Fruit fly (Drosophila melanogaster) whole organism, embryonic: Measurements from ENCODE around the gene CCDC53.
A peak's percentile ranks its signal among the peaks of the same experiment; 100 is the strongest.

Source experiments
- Bteb2 ChIP-seq: fragments of 200-800 bp; sonication (Bioruptor generic); optimal IDR thresholded peaks from 2 replicates; lab custom pipeline; 2016; ENCODE audit warnings: missing biosample characterization, missing genetic modification characterization
- CG10321 ChIP-seq: fragments of 200-800 bp; sonication (Bioruptor generic); IDR thresholded peaks from 2 replicates; pipeline ENCODE4 v1.3.6; 2022; ENCODE audit warnings: missing biosample characterization, missing genetic modification characterization
- CG10565 ChIP-seq: fragments of 200-800 bp; sonication (Bioruptor generic); optimal IDR thresholded peaks from 3 replicates; lab custom pipeline; 2016; ENCODE audit warnings: missing biosample characterization, mild to moderate bottlenecking, missing genetic modification characterization
- CG11247 ChIP-seq: fragments of 200-800 bp; sonication (Bioruptor generic); IDR thresholded peaks from 2 replicates; pipeline ENCODE4 v1.3.6; 2022; ENCODE audit warnings: missing biosample characterization, missing genetic modification characterization
- CG12155 ChIP-seq: fragments of 200-800 bp; sonication (Bioruptor generic); optimal IDR thresholded peaks from 3 replicates; lab custom pipeline; 2016; ENCODE audit warnings: missing biosample characterization, missing genetic modification characterization
- CG13123 ChIP-seq: fragments of 200-800 bp; sonication (Bioruptor generic); optimal IDR thresholded peaks from 2 replicates; lab custom pipeline; 2016; ENCODE audit warnings: missing biosample characterization, missing genetic modification characterization
- CG14667 ChIP-seq: fragments of 200-800 bp; sonication (Bioruptor generic); IDR thresholded peaks from 2 replicates; pipeline ENCODE4 v1.3.6; 2022; ENCODE audit warnings: missing biosample characterization, missing genetic modification characterization
- CG1529 ChIP-seq: fragments of 200-800 bp; sonication (Bioruptor generic); optimal IDR thresholded peaks from 3 replicates; lab custom pipeline; 2018; ENCODE audit warnings: missing biosample characterization, missing genetic modification characterization
- CG16779 ChIP-seq: fragments of 200-800 bp; sonication (Bioruptor generic); IDR thresholded peaks from 2 replicates; pipeline ENCODE4 v1.3.6; 2022; ENCODE audit warnings: missing biosample characterization, missing genetic modification characterization
- CG16815 ChIP-seq: fragments of 200-800 bp; sonication (Bioruptor generic); optimal IDR thresholded peaks from 3 replicates; lab custom pipeline; 2017; ENCODE audit warnings: missing biosample characterization, mild to moderate bottlenecking, missing genetic modification characterization
- CG17802 ChIP-seq: fragments of 200-800 bp; sonication (Bioruptor generic); optimal IDR thresholded peaks from 2 replicates; lab custom pipeline; 2018; ENCODE audit warnings: missing biosample characterization, mild to moderate bottlenecking, missing genetic modification characterization, moderate library complexity
- CG18262 ChIP-seq: fragments of 200-800 bp; optimal IDR thresholded peaks from 3 replicates; lab custom pipeline; 2019; ENCODE audit warnings: missing biosample characterization, mild to moderate bottlenecking, missing genetic modification characterization, moderate library complexity
- CG18476 ChIP-seq: fragments of 200-800 bp; sonication (Bioruptor generic); optimal IDR thresholded peaks from 2 replicates; lab custom pipeline; 2016; ENCODE audit warnings: missing biosample characterization, mild to moderate bottlenecking, missing genetic modification characterization
- CG18764 ChIP-seq: fragments of 200-800 bp; sonication (Bioruptor generic); optimal IDR thresholded peaks from 3 replicates; lab custom pipeline; 2016; ENCODE audit warnings: missing biosample characterization, missing genetic modification characterization
- CG30020 ChIP-seq: fragments of 200-800 bp; optimal IDR thresholded peaks from 2 replicates; lab custom pipeline; 2019; ENCODE audit warnings: missing biosample characterization, mild to moderate bottlenecking, missing genetic modification characterization, moderate library complexity
- CG31441 ChIP-seq: fragments of 200-800 bp; sonication (Bioruptor generic); IDR thresholded peaks from 2 replicates; pipeline ENCODE4 v1.3.6; 2022; ENCODE audit warnings: missing biosample characterization, missing genetic modification characterization
- CG3838 ChIP-seq: fragments of 200-800 bp; sonication (Bioruptor generic); optimal IDR thresholded peaks from 3 replicates; lab custom pipeline; 2016; ENCODE audit warnings: missing biosample characterization, missing genetic modification characterization
- CG4404 ChIP-seq: fragments of 200-800 bp; sonication (Bioruptor generic); IDR thresholded peaks from 2 replicates; pipeline ENCODE4 v1.3.6; 2022; ENCODE audit warnings: missing biosample characterization, missing genetic modification characterization
- CG4820 ChIP-seq: fragments of 200-800 bp; sonication (Bioruptor generic); optimal IDR thresholded peaks from 3 replicates; lab custom pipeline; 2016; ENCODE audit warnings: missing biosample characterization, missing genetic modification characterization
- CG5180 ChIP-seq: fragments of 200-800 bp; sonication (Bioruptor generic); optimal IDR thresholded peaks from 3 replicates; lab custom pipeline; 2017; ENCODE audit warnings: missing biosample characterization, missing genetic modification characterization, mild to moderate bottlenecking, moderate library complexity, missing genetic modification reagents
- CG6175 ChIP-seq: fragments of 200-800 bp; sonication (Bioruptor generic); IDR thresholded peaks from 3 replicates; pipeline ENCODE4 v1.3.6; 2022; ENCODE audit warnings: missing biosample characterization, missing genetic modification characterization
- CG7839 ChIP-seq: fragments of 200-800 bp; sonication (Bioruptor generic); optimal IDR thresholded peaks from 3 replicates; lab custom pipeline; 2018; ENCODE audit warnings: missing biosample characterization, mild to moderate bottlenecking, missing genetic modification characterization, moderate library complexity
- CG8089 ChIP-seq: fragments of 200-800 bp; sonication (Bioruptor generic); optimal IDR thresholded peaks from 3 replicates; lab custom pipeline; 2016; ENCODE audit warnings: missing biosample characterization, missing genetic modification characterization
- CG9727 ChIP-seq: fragments of 200-800 bp; sonication (Bioruptor generic); optimal IDR thresholded peaks from 3 replicates; lab custom pipeline; 2017; ENCODE audit warnings: missing biosample characterization, mild to moderate bottlenecking, missing genetic modification characterization
- Eip74EF ChIP-seq, 2 experiments: fragments of 200-800 bp in 1 of 2; fragments of >200 bp in 1 of 2; sonication (Bioruptor generic) in 1 of 2; optimal IDR thresholded peaks; 2 replicates each; lab custom pipeline; 2017 to 2019; ENCODE audit warnings: missing biosample characterization in 2 of 2, missing genetic modification characterization in 2 of 2, mild to moderate bottlenecking in 1 of 2, moderate library complexity in 1 of 2
- Elba2 ChIP-seq: fragments of 200-800 bp; sonication (Bioruptor generic); optimal IDR thresholded peaks from 3 replicates; lab custom pipeline; 2016; ENCODE audit warnings: missing biosample characterization, missing genetic modification characterization
- Hr51 ChIP-seq, 2 experiments: fragments of 200-800 bp; sonication (Bioruptor generic); optimal IDR thresholded peaks; 2 replicates in 1 of 2; 3 replicates in 1 of 2; lab custom pipeline; 2016 to 2018; ENCODE audit warnings: missing biosample characterization in 2 of 2, missing genetic modification characterization in 2 of 2, mild to moderate bottlenecking in 1 of 2, moderate library complexity in 1 of 2
- MTF-1 ChIP-seq: fragments of 200-800 bp; sonication (Bioruptor generic); optimal IDR thresholded peaks from 2 replicates; lab custom pipeline; 2018; ENCODE audit warnings: missing biosample characterization, mild to moderate bottlenecking, missing genetic modification characterization, borderline replicate concordance
- Meics ChIP-seq: fragments of 200-800 bp; sonication (Bioruptor generic); optimal IDR thresholded peaks from 2 replicates; lab custom pipeline; 2017; ENCODE audit warnings: missing biosample characterization, mild to moderate bottlenecking, missing genetic modification characterization
- Oli ChIP-seq: fragments of 200-800 bp; sonication (Bioruptor generic); optimal IDR thresholded peaks from 2 replicates; lab custom pipeline; 2018; ENCODE audit warnings: missing biosample characterization, mild to moderate bottlenecking, missing genetic modification characterization, moderate library complexity
- Ravus ChIP-seq: fragments of 200-800 bp; sonication (Bioruptor generic); IDR thresholded peaks from 2 replicates; pipeline ENCODE4 v1.3.6; 2022; ENCODE audit warnings: missing biosample characterization, missing genetic modification characterization
- Scr ChIP-seq: fragments of 200-800 bp; sonication (Bioruptor generic); IDR thresholded peaks from 2 replicates; pipeline ENCODE4 v1.3.6; 2022; ENCODE audit warnings: missing biosample characterization, missing genetic modification characterization; ENCODE audit not compliant: partially characterized antibody
- Sox102F ChIP-seq: fragments of 200-800 bp; sonication (Bioruptor generic); optimal IDR thresholded peaks from 2 replicates; lab custom pipeline; 2018; ENCODE audit warnings: missing biosample characterization, mild to moderate bottlenecking, missing genetic modification characterization, moderate library complexity
- ab ChIP-seq: fragments of 200-800 bp; sonication (Bioruptor generic); optimal IDR thresholded peaks from 2 replicates; lab custom pipeline; 2016; ENCODE audit warnings: missing biosample characterization, missing genetic modification characterization
- aop ChIP-seq: fragments of 200-800 bp; sonication (Bioruptor generic); IDR thresholded peaks from 2 replicates; pipeline ENCODE4 v1.3.6; 2022; ENCODE audit warnings: missing biosample characterization, missing genetic modification characterization
- corto ChIP-seq: fragments of 200-800 bp; sonication (Bioruptor generic); optimal IDR thresholded peaks from 2 replicates; lab custom pipeline; 2016; ENCODE audit warnings: missing biosample characterization, mild to moderate bottlenecking, missing genetic modification characterization, moderate library complexity
- da ChIP-seq: fragments of 200-800 bp; sonication (Bioruptor generic); optimal IDR thresholded peaks from 2 replicates; lab custom pipeline; 2016; ENCODE audit warnings: missing biosample characterization, missing genetic modification characterization
- disco-r ChIP-seq: fragments of 200-800 bp; sonication (Bioruptor generic); optimal IDR thresholded peaks from 2 replicates; lab custom pipeline; 2016; ENCODE audit warnings: missing biosample characterization, missing genetic modification characterization
- dysf ChIP-seq: fragments of 200-800 bp; sonication (Bioruptor generic); IDR thresholded peaks from 3 replicates; pipeline ENCODE4 v1.3.6; 2022; ENCODE audit warnings: missing biosample characterization, missing genetic modification characterization
- gce ChIP-seq: fragments of 200-800 bp; sonication (Bioruptor generic); IDR thresholded peaks from 3 replicates; pipeline ENCODE4 v1.3.6; 2022; ENCODE audit warnings: missing biosample characterization, missing genetic modification characterization
- gfzf ChIP-seq: fragments of 200-800 bp; sonication (Bioruptor generic); optimal IDR thresholded peaks from 2 replicates; lab custom pipeline; 2016; ENCODE audit warnings: missing biosample characterization, mild to moderate bottlenecking, missing genetic modification characterization, moderate library complexity
- inv ChIP-seq: fragments of 200-800 bp; sonication (Bioruptor generic); IDR thresholded peaks from 2 replicates; pipeline ENCODE4 v1.3.6; 2022; ENCODE audit warnings: missing biosample characterization, missing genetic modification characterization; ENCODE audit not compliant: partially characterized antibody
- lmd ChIP-seq: fragments of 200-800 bp; sonication (Bioruptor generic); IDR thresholded peaks from 2 replicates; pipeline ENCODE4 v1.3.6; 2022; ENCODE audit warnings: missing biosample characterization, missing genetic modification characterization
- mam ChIP-seq: fragments of 200-800 bp; sonication (Bioruptor generic); optimal IDR thresholded peaks from 3 replicates; lab custom pipeline; 2016; ENCODE audit warnings: missing biosample characterization, missing genetic modification characterization
- nerfin-2 ChIP-seq: fragments of 200-800 bp; sonication (Bioruptor generic); IDR thresholded peaks from 2 replicates; pipeline ENCODE4 v1.3.6; 2022; ENCODE audit warnings: missing biosample characterization, missing genetic modification characterization; ENCODE audit not compliant: partially characterized antibody
- pum ChIP-seq: fragments of 200-800 bp; sonication (Bioruptor generic); optimal IDR thresholded peaks from 2 replicates; lab custom pipeline; 2016; ENCODE audit warnings: missing biosample characterization, missing genetic modification characterization
- ranshi ChIP-seq: fragments of 200-800 bp; sonication (Bioruptor generic); IDR thresholded peaks from 2 replicates; pipeline ENCODE4 v1.3.6; 2022; ENCODE audit warnings: missing biosample characterization, missing genetic modification characterization
- row ChIP-seq: fragments of 200-800 bp; sonication (Bioruptor generic); IDR thresholded peaks from 3 replicates; pipeline ENCODE4 v1.3.6; 2022; ENCODE audit warnings: missing biosample characterization, missing genetic modification characterization
- sqz ChIP-seq: fragments of 200-800 bp; sonication (Bioruptor generic); optimal IDR thresholded peaks from 3 replicates; lab custom pipeline; 2018; ENCODE audit warnings: missing biosample characterization, mild to moderate bottlenecking, missing genetic modification characterization
- vvl ChIP-seq: fragments of 200-800 bp; sonication (Bioruptor generic); IDR thresholded peaks from 2 replicates; pipeline ENCODE4 v1.3.6; 2022; ENCODE audit warnings: missing biosample characterization, missing genetic modification characterization

The CCDC53 gene

DNA sequence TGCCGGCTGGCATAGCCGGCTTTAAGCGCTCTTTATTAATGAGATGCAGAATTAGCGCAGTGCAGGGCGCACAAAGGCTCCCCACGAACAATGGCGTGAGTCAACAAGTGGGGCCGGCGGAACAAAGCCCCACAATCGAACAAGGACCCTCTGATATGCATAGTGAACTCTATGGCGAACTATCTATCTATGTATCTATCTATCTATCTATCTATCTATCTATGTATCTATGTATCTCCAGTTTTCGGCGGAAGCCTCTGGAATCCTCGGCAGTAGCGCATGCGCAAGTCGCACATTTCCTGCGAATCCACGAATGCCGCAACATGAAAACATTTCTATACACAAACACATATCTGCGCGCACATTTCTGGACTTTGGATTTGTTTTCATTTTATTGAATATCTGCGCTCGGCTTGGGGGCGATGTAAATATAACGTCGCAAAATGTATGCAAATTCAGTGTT lies 40.3 kb upstream of the CCDC53 start (continued):
- TF ChIP-seq MTF-1 (GFP tag; lab: Kevin White, UChicago) (no peak), CG10321 (no peak), pum (peak; percentile 9), CG4404 (GFP tag; lab: Robert Waterston, UW) (peak; percentile 48), CG10565 (GFP tag; lab: Kevin White, UChicago) (no peak), inv (GFP tag; lab: Robert Waterston, UW) (no peak), sqz (GFP tag; lab: Kevin White, UChicago) (no peak), dysf (GFP tag; lab: Robert Waterston, UW) (peak; percentile 18; the same call in 1 of the 3 replicates), mam (GFP tag; lab: Kevin White, UChicago) (peak; percentile 47), CG4820 (no peak), CG18262 (tag; lab: Kevin White, UChicago) (no peak), Meics (GFP tag; lab: Kevin White, UChicago) (peak; percentile 66), gce (GFP tag; lab: Robert Waterston, UW) (no peak), CG5180 (GFP tag; lab: Kevin White, UChicago) (no peak), CG1529 (no peak), CG8089 (no peak), ab (GFP tag; lab: Kevin White, UChicago) (no peak), Sox102F (no peak), corto (peak; percentile 49), CG14667 (no peak), Hr51 (GFP tag; optimal IDR thresholded peaks at IDR 0.05; lab: Kevin White, UChicago) (peak; percentile 3 to 11), CG9727 (GFP tag; lab: Kevin White, UChicago) (peak; percentile 44), da (no peak), CG17802 (tag; lab: Kevin White, UChicago) (no peak), CG18476 (no peak), CG16815 (GFP tag; lab: Kevin White, UChicago) (peak; percentile 53), row (GFP tag; lab: Robert Waterston, UW) (peak; percentile 12; the same call in 1 of the 3 replicates), CG12155 (GFP tag; lab: Kevin White, UChicago) (peak; percentile 44), CG11247 (GFP tag; lab: Robert Waterston, UW) (no peak), CG7839 (peak; percentile 26), Oli (tag; lab: Kevin White, UChicago) (no peak), gfzf (GFP tag; lab: Kevin White, UChicago) (no peak), CG13123 (GFP tag; lab: Kevin White, UChicago) (no peak), CG6175 (GFP tag; lab: Robert Waterston, UW) (no peak), CG31441 (no peak), Eip74EF (GFP tag; optimal IDR thresholded peaks at IDR 0.05; lab: Kevin White, UChicago) (no peak), nerfin-2 (GFP tag; lab: Robert Waterston, UW) (no peak), Ravus (no peak), lmd (GFP tag; lab: Robert Waterston, UW) (peak; percentile 36; the same call in 1 of the 2 replicates), aop (GFP tag; lab: Robert Waterston, UW) (no peak), CG3838 (GFP tag; lab: Kevin White, UChicago) (no peak), Scr (GFP tag; lab: Robert Waterston, UW) (no peak), CG30020 (tag; lab: Kevin White, UChicago) (no peak), disco-r (no peak), CG16779 (GFP tag; lab: Robert Waterston, UW) (no peak), ranshi (no peak), Elba2 (no peak), Bteb2 (peak; percentile 35), vvl (GFP tag; lab: Robert Waterston, UW) (peak; percentile 23; the same call in 1 of the 2 replicates), CG18764 (no peak)
